Fruit fly (Drosophila melanogaster): ENCODE results near the gene CG33285.

The CG33285 gene

DNA sequence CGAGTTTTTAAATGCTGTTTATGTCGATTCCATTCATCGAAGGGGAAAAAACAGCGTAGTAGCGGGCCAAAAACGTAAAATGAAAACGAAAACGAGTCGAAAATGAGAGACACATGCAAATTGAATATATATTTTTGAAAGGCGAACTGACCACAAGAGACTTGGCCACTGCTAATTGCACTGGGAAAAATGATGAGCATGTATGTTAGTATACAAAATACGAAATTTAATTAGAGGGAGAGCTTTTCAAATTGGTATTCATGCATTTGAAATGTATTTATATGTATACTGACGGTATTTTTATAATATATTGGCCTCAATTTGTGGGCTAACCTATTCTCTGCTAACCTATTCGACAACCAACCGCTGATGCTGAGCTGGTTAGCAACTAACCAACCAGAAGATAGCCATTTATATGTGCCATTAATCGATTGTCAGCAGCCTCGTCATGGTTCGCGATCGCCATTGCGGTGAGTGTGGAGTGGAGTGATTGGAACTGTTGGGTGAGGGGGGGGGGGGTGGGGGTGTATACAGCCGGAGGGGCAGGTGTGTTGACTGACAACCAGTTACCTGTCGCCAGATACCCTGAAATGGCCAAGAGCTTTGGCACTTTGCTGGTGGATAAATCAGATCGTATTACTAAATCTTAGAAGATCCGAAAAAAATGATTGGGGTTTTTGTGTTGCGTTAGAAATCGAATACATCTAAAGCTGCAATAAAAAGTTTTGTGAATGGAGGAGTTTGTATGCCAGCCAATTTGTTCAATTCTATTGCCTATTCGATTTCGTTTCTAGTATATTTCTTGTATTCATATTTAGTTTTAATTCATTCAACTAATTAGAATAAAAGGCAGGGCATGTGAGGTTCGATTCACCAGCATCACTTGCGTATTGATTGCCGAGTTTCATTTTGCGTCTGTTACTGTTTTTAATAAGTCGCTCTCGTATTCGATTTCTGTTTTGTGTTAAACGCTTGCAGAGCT, 46.5 kb downstream of the CG33285 start (continued):
- TF ChIP-seq CG18262 (tag; optimal IDR thresholded peaks at IDR 0.05): no peak
- peak; percentile 46; the same call in 1 of the 2 replicates for TF ChIP-seq Ada2b (GFP tag; IDR thresholded peaks at IDR 0.05)
- peak in 1 of 2 experiments; percentile 1 for TF ChIP-seq Pdp1 (GFP tag; optimal IDR thresholded peaks at IDR 0.05)
- TF ChIP-seq sens (GFP tag): peak; percentile 30
- TF ChIP-seq Spps (tag; optimal IDR thresholded peaks at IDR 0.05): no peak
- TF ChIP-seq CG12391 (tag; optimal IDR thresholded peaks at IDR 0.05): peak; percentile 8
- TF ChIP-seq pan (optimal IDR thresholded peaks at IDR 0.05): no peak
- peak in 1 of 2 experiments; percentile 68 for TF ChIP-seq pan (GFP tag; optimal IDR thresholded peaks at IDR 0.05 in 1 of 2, IDR thresholded peaks at IDR 0.05 in 1 of 2)
- TF ChIP-seq CG3281 (GFP tag; optimal IDR thresholded peaks at IDR 0.05): peak; percentile 12
- TF ChIP-seq CG11504 (tag; optimal IDR thresholded peaks at IDR 0.05): peak; percentile 41
- peak; percentile 40 for TF ChIP-seq CG2678 (tag; optimal IDR thresholded peaks at IDR 0.05)
- TF ChIP-seq Hmr (GFP tag; optimal IDR thresholded peaks at IDR 0.05): peak; percentile 4
- peak; percentile 43 for TF ChIP-seq CG2120 (GFP tag; optimal IDR thresholded peaks at IDR 0.05)
- no peak for TF ChIP-seq CG2129 (GFP tag; IDR thresholded peaks at IDR 0.05; ENCODE audit: partially characterized antibody)
- TF ChIP-seq prd (optimal IDR thresholded peaks at IDR 0.05): no peak
- peak; percentile 16; the same call in 1 of the 3 replicates for TF ChIP-seq prd (GFP tag; IDR thresholded peaks at IDR 0.05)
- TF ChIP-seq CG17361 (GFP tag; IDR thresholded peaks at IDR 0.05): peak; percentile 41; the same call in 1 of the 3 replicates
- peak; percentile 7 for TF ChIP-seq CG13894 (tag; optimal IDR thresholded peaks at IDR 0.05)
- TF ChIP-seq lilli (GFP tag; optimal IDR thresholded peaks at IDR 0.05): peak; percentile 30
- TF ChIP-seq CG12659 (GFP tag; optimal IDR thresholded peaks at IDR 0.05): peak; percentile 17
- TF ChIP-seq sd (tag; optimal IDR thresholded peaks at IDR 0.05): no peak
- no peak for TF ChIP-seq crc (GFP tag; optimal IDR thresholded peaks at IDR 0.05)
- peak; percentile 63 for TF ChIP-seq abd-A (tag; optimal IDR thresholded peaks at IDR 0.05)
- peak; percentile 5; the same call in 1 of the 2 replicates for TF ChIP-seq CG9215 (GFP tag; IDR thresholded peaks at IDR 0.05)
- TF ChIP-seq row (GFP tag; IDR thresholded peaks at IDR 0.05): peak; percentile 51
- peak; percentile 50 for TF ChIP-seq Ptx1 (GFP tag; IDR thresholded peaks at IDR 0.05)
- TF ChIP-seq so (GFP tag; IDR thresholded peaks at IDR 0.05): peak; percentile 39; the same call in 2 of the 3 replicates
- no peak for TF ChIP-seq hth (optimal IDR thresholded peaks at IDR 0.05)
- TF ChIP-seq CG11695 (GFP tag; IDR thresholded peaks at IDR 0.05): peak; percentile 66; the same call in 2 of the 3 replicates
- peak; percentile 87 for TF ChIP-seq crol (GFP tag; IDR thresholded peaks at IDR 0.05)
- TF ChIP-seq HLH3B (GFP tag; IDR thresholded peaks at IDR 0.05): peak; percentile 40; the same call in 1 of the 2 replicates
- no peak for TF ChIP-seq CG4360 (GFP tag; IDR thresholded peaks at IDR 0.05)
- TF ChIP-seq CG15601 (tag; optimal IDR thresholded peaks at IDR 0.05): no peak
- TF ChIP-seq rib (GFP tag; IDR thresholded peaks at IDR 0.05): no peak
- no peak for TF ChIP-seq bowl (GFP tag; IDR thresholded peaks at IDR 0.05)
- TF ChIP-seq Gsc (GFP tag; IDR thresholded peaks at IDR 0.05): no peak
- peak; percentile 73 for TF ChIP-seq Nf-YC (tag; optimal IDR thresholded peaks at IDR 0.05)
- no peak for TF ChIP-seq Jarid2 (GFP tag; optimal IDR thresholded peaks at IDR 0.05)
- peak; percentile 26 for TF ChIP-seq Xbp1 (GFP tag; optimal IDR thresholded peaks at IDR 0.05)
- TF ChIP-seq Drgx (GFP tag; IDR thresholded peaks at IDR 0.05): peak; percentile 63
- TF ChIP-seq Nf-YB (GFP tag; optimal IDR thresholded peaks at IDR 0.05): peak; percentile 47
- no peak for TF ChIP-seq Max (GFP tag; optimal IDR thresholded peaks at IDR 0.05)
- no peak for TF ChIP-seq YL-1 (GFP tag; optimal IDR thresholded peaks at IDR 0.05)
- TF ChIP-seq CG7556 (GFP tag; optimal IDR thresholded peaks at IDR 0.05): peak; percentile 25

Data from whole organism, embryonic.